Worm (Caenorhabditis elegans) whole organism, L1 larva: ENCODE results near the gene F35A5.2.

ENCODE experiments used
- C16A3.4 ChIP-seq: fragments of 150-350 bp; optimal IDR thresholded peaks from 2 replicates; lab custom pipeline; 2014; ENCODE audit warnings: missing biosample characterization, missing genetic modification characterization
- C34B4.2 ChIP-seq: sonication (generic microtip); optimal IDR thresholded peaks from 2 replicates; lab custom pipeline; 2017; ENCODE audit warnings: mild to moderate bottlenecking, missing genetic modification characterization, missing compliant biosample characterization
- F16B12.6 ChIP-seq: fragments of 150-350 bp; optimal IDR thresholded peaks from 2 replicates; lab custom pipeline; 2014; ENCODE audit warnings: missing biosample characterization, missing genetic modification characterization
- ceh-63 ChIP-seq: fragments of 200-800 bp; sonication (Bioruptor generic); optimal IDR thresholded peaks from 2 replicates; lab custom pipeline; 2018; ENCODE audit warnings: mild to moderate bottlenecking, missing genetic modification characterization, missing compliant biosample characterization
- ceh-8 ChIP-seq: fragments of 200-800 bp; sonication (Bioruptor generic); optimal IDR thresholded peaks from 2 replicates; lab custom pipeline; 2018; ENCODE audit warnings: mild to moderate bottlenecking, missing genetic modification characterization, moderate library complexity, missing compliant biosample characterization
- ceh-82 ChIP-seq, 3 experiments: fragments of 150-350 bp in 1 of 3; sonication (generic microtip) in 2 of 3; optimal IDR thresholded peaks; 2 replicates each; lab custom pipeline; 2014 to 2017; ENCODE audit warnings: missing biosample characterization in 3 of 3, missing genetic modification characterization in 3 of 3
- ceh-88 ChIP-seq: fragments of 200-800 bp; sonication (Bioruptor generic); IDR thresholded peaks from 2 replicates; pipeline ENCODE4 v1.3.6; 2022; ENCODE audit warnings: missing genetic modification characterization, missing compliant biosample characterization
- ceh-90 ChIP-seq: sonication (generic microtip); optimal IDR thresholded peaks from 2 replicates; lab custom pipeline; 2016; ENCODE audit warnings: missing genetic modification characterization, missing compliant biosample characterization
- ces-1 ChIP-seq: fragments of 150-350 bp; optimal IDR thresholded peaks from 2 replicates; lab custom pipeline; 2014; ENCODE audit warnings: missing biosample characterization, missing genetic modification reagents, missing genetic modification characterization
- efl-1 ChIP-seq, 4 experiments: fragments of 150-350 bp; optimal IDR thresholded peaks in 3 of 4; peaks in 1 of 4; 1 replicate in 1 of 4; 2 replicates in 3 of 4; lab custom pipeline; 2014; ENCODE audit warnings: missing biosample characterization in 2 of 4, missing genetic modification characterization in 2 of 4, missing genetic modification reagents in 2 of 4
- efl-3 ChIP-seq: fragments of 200-800 bp; sonication (Bioruptor generic); optimal IDR thresholded peaks from 2 replicates; lab custom pipeline; 2018; ENCODE audit warnings: mild to moderate bottlenecking, missing genetic modification characterization, missing compliant biosample characterization
- egl-13 ChIP-seq: sonication (generic microtip); optimal IDR thresholded peaks from 2 replicates; lab custom pipeline; 2016; ENCODE audit warnings: missing genotype, missing genetic modification reagents, missing genetic modification characterization, missing compliant biosample characterization
- elt-3 ChIP-seq, 6 experiments: fragments of 150-350 bp in 1 of 6; sonication (generic microtip); optimal IDR thresholded peaks; 2 replicates each; lab custom pipeline; 2017 to 2018; ENCODE audit warnings: missing biosample characterization in 6 of 6, missing genetic modification characterization in 6 of 6, inconsistent platforms in 1 of 6
- hpl-2 ChIP-seq: fragments of 150-350 bp; optimal IDR thresholded peaks from 2 replicates; lab custom pipeline; 2014; ENCODE audit warnings: missing biosample characterization, missing genetic modification reagents, missing genetic modification characterization
- irx-1 ChIP-seq: sonication (generic microtip); optimal IDR thresholded peaks from 2 replicates; lab custom pipeline; 2016; ENCODE audit warnings: missing genetic modification characterization, missing compliant biosample characterization
- isw-1 ChIP-seq: fragments of 200-800 bp; sonication (Bioruptor generic); IDR thresholded peaks from 2 replicates; pipeline ENCODE4 v1.3.6; 2022; ENCODE audit warnings: missing genetic modification characterization, missing compliant biosample characterization
- lin-14 ChIP-seq: fragments of 200-800 bp; sonication (Bioruptor generic); optimal IDR thresholded peaks from 2 replicates; lab custom pipeline; 2018; ENCODE audit warnings: mild to moderate bottlenecking, missing genetic modification characterization, moderate library complexity, missing compliant biosample characterization
- lin-15B ChIP-seq: fragments of 150-350 bp; sonication (generic microtip); optimal IDR thresholded peaks from 3 replicates; lab custom pipeline; 2014; ENCODE audit warnings: missing biosample characterization, missing genetic modification characterization
- lin-35 ChIP-seq, 2 experiments: fragments of 150-350 bp; optimal IDR thresholded peaks; 2 replicates each; lab custom pipeline; 2014; ENCODE audit warnings: missing biosample characterization in 2 of 2, missing genetic modification characterization in 2 of 2, missing genetic modification reagents in 2 of 2
- lir-3 ChIP-seq: sonication (generic microtip); optimal IDR thresholded peaks from 2 replicates; lab custom pipeline; 2016; ENCODE audit warnings: mild to moderate bottlenecking, missing genetic modification characterization, moderate library complexity, missing compliant biosample characterization; ENCODE audit not compliant: poor library complexity
- lsy-2 ChIP-seq, 2 experiments: fragments of 150-350 bp; optimal IDR thresholded peaks; 2 replicates each; lab custom pipeline; 2014; ENCODE audit warnings: missing biosample characterization in 2 of 2, missing genetic modification characterization in 2 of 2
- mab-9 ChIP-seq: fragments of 200-800 bp; sonication (Bioruptor generic); IDR thresholded peaks from 2 replicates; pipeline ENCODE4 v1.3.6; 2022; ENCODE audit warnings: missing genetic modification reagents, missing genetic modification characterization, missing compliant biosample characterization
- mef-2 ChIP-seq: fragments of 150-350 bp; optimal IDR thresholded peaks from 2 replicates; lab custom pipeline; 2014; ENCODE audit warnings: missing biosample characterization, missing genetic modification characterization
- nhr-71 ChIP-seq: sonication (generic microtip); optimal IDR thresholded peaks from 2 replicates; lab custom pipeline; 2016; ENCODE audit warnings: mild to moderate bottlenecking, missing genetic modification characterization, moderate library complexity, missing compliant biosample characterization
- nhr-77 ChIP-seq: fragments of 150-350 bp; optimal IDR thresholded peaks from 2 replicates; lab custom pipeline; 2014; ENCODE audit warnings: missing biosample characterization, missing genetic modification characterization
- nhr-84 ChIP-seq: sonication (generic microtip); optimal IDR thresholded peaks from 2 replicates; lab custom pipeline; 2017; ENCODE audit warnings: missing biosample characterization, missing genetic modification characterization
- nhr-85 ChIP-seq: sonication (generic microtip); peaks from one replicate; lab custom pipeline; 2016; ENCODE audit warnings: missing genetic modification characterization, inconsistent platforms, missing compliant biosample characterization
- nhr-90 ChIP-seq: sonication (generic microtip); optimal IDR thresholded peaks from 2 replicates; lab custom pipeline; 2016; ENCODE audit warnings: mild to moderate bottlenecking, missing genetic modification characterization, missing compliant biosample characterization; ENCODE audit not compliant: poor library complexity
- pax-3 ChIP-seq: fragments of 200-800 bp; sonication (Bioruptor generic); optimal IDR thresholded peaks from 2 replicates; lab custom pipeline; 2018; ENCODE audit warnings: mild to moderate bottlenecking, missing genetic modification characterization, moderate library complexity, missing compliant biosample characterization
- snu-23 ChIP-seq: sonication (generic microtip); optimal IDR thresholded peaks from 2 replicates; lab custom pipeline; 2016; ENCODE audit warnings: missing genetic modification characterization, missing compliant biosample characterization
- sox-4 ChIP-seq: sonication (generic microtip); optimal IDR thresholded peaks from 2 replicates; lab custom pipeline; 2016; ENCODE audit warnings: missing genetic modification characterization, missing compliant biosample characterization
- tbx-2 ChIP-seq: sonication (generic microtip); optimal IDR thresholded peaks from 2 replicates; lab custom pipeline; 2016; ENCODE audit warnings: missing genetic modification characterization, missing compliant biosample characterization
- tlp-1 ChIP-seq: fragments of 150-350 bp; optimal IDR thresholded peaks from 2 replicates; lab custom pipeline; 2014; ENCODE audit warnings: missing biosample characterization, missing genetic modification characterization
- unc-30 ChIP-seq: sonication (generic microtip); optimal IDR thresholded peaks from 2 replicates; lab custom pipeline; 2017; ENCODE audit warnings: missing biosample characterization, missing genetic modification characterization
- unc-62 ChIP-seq: fragments of 150-350 bp; optimal IDR thresholded peaks from 2 replicates; lab custom pipeline; 2014; ENCODE audit warnings: missing biosample characterization, missing genetic modification reagents, missing genetic modification characterization
- zag-1 ChIP-seq: fragments of 150-350 bp; optimal IDR thresholded peaks from 2 replicates; lab custom pipeline; 2014; ENCODE audit warnings: missing biosample characterization, missing genetic modification characterization
- zip-4 ChIP-seq: fragments of 200-800 bp; sonication (Bioruptor generic); optimal IDR thresholded peaks from 2 replicates; lab custom pipeline; 2018; ENCODE audit warnings: mild to moderate bottlenecking, missing genetic modification characterization, moderate library complexity, missing compliant biosample characterization

F35A5.2 gene

ce11 chrX:3791098-3791497 lies 13.8 kb upstream of the F35A5.2 start:
- TF ChIP-seq efl-1 (optimal IDR thresholded peaks at IDR 0.05; lab: Kevin White, UChicago) = no peak
- peak in 1 of 2 experiments; percentile 71 for TF ChIP-seq efl-1 (GFP tag; optimal IDR thresholded peaks at IDR 0.05 in 1 of 2; lab: Kevin White, UChicago)
- TF ChIP-seq hpl-2 (GFP tag; lab: Kevin White, UChicago) = no peak
- TF ChIP-seq, all 84 proteins: peak for 1

DNA sequence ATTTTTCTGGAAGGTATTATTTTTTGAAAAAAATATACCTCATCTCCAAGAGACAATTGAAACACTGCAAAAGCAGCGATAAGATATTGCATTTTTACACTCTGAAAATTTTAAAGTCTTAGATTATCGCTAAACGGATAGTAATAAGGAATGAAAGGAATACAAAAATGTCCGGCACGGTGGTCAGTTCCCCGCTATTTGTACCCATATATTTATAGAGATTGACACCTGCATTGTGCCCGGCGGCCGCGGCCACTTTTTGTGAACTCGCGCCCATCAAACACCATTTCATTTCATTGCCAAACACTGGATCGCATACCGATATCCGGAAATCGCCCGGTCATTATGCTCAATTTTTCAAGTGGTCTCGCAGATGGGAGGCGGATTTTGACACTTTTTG lies 12.2 kb upstream of the F35A5.2 start, which contains the start of gene idpp-5:
Gene idpp-5, minus strand, starts transcription at position 101 of the 400 bp plus-strand sequence.
- TF ChIP-seq C34B4.2 = no peak
- no peak for TF ChIP-seq irx-1 (tag; lab: Kevin White, UChicago)
- no peak for TF ChIP-seq ceh-90 (tag; lab: Kevin White, UChicago)
- TF ChIP-seq nhr-71 = no peak
- TF ChIP-seq efl-3 (GFP tag; lab: Kevin White, UChicago) = no peak
- TF ChIP-seq tlp-1 (tag; lab: Kevin White, UChicago) = no peak
- TF ChIP-seq ceh-8 (GFP tag; lab: Kevin White, UChicago) = no peak
- no peak for TF ChIP-seq ceh-88 (GFP tag; lab: Robert Waterston, UW)
- no peak for TF ChIP-seq isw-1 (GFP tag; lab: Robert Waterston, UW)
- no peak for TF ChIP-seq nhr-90
- no peak for TF ChIP-seq egl-13 (tag; lab: Kevin White, UChicago)
- TF ChIP-seq mef-2 (tag; lab: Kevin White, UChicago) = no peak
- no peak for TF ChIP-seq hpl-2 (GFP tag; lab: Kevin White, UChicago)
- TF ChIP-seq zag-1 (tag; lab: Kevin White, UChicago) = no peak
- TF ChIP-seq, all 84 proteins: peak for 0

DNA sequence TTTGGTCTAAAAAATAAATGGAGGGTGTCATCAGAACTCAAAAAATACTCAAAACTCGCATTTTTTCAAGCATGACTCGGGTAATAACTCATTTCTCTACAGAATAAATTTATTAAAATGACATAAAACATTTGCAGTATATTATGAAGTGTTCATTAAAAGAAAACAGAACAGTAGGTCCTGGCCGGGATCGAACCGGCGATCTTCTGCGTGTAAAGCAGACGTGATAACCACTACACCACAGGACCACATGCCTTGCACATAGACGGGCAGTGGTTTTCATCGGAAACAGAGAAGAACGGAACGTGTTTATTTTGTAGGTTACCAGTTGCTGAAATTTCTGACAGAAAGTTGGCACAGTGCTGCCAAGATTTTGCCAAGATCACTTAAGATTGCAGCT lies 11.5 kb upstream of the F35A5.2 start:
- TF ChIP-seq lin-14 (peak; percentile 2), lin-35 (GFP tag; optimal IDR thresholded peaks at IDR 0.05; lab: Kevin White, UChicago) (peak in 1 of 2 experiments; percentile 5), snu-23 (GFP tag; lab: Kevin White, UChicago) (peak; percentile 35), unc-30 (tag; lab: Kevin White, UChicago) (no peak)

DNA sequence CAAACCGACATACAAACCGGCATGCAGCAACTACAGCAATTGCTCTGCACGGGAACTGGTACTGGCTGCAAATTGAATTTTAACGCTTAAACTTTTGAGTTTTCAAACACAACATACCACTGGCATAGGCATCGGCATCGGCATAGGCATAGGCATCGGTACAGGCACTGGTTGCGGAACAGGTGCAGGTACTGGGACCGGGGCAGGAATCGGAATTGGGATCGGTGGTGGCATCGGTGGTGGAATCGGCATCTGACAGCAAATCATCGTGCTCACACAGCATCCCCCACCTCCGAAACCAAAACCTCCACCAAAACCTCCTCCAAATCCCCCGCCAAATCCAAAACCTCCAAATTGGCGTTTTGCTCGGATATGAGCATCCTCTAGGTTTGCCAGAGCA lies 10.8 kb upstream of the F35A5.2 start:
- TF ChIP-seq tlp-1 (tag; lab: Kevin White, UChicago) (no peak), nhr-85 (tag; lab: Kevin White, UChicago) (peak; percentile 1)

ce11 chrX:3795642-3796041 lies 9.3 kb upstream of the F35A5.2 start, which contains the start of gene F35A5.5:
TSS of gene F35A5.5 (minus strand) at chrX:3795742.
- TF ChIP-seq hpl-2 (GFP tag; lab: Kevin White, UChicago) (no peak), ceh-82 (tag; optimal IDR thresholded peaks at IDR 0.05; lab: Kevin White, UChicago) (no peak), lir-3 (no peak), tbx-2 (no peak), pax-3 (no peak), sox-4 (tag; lab: Kevin White, UChicago) (no peak), lsy-2 (tag; optimal IDR thresholded peaks at IDR 0.05; lab: Kevin White, UChicago) (no peak), zip-4 (GFP tag; lab: Kevin White, UChicago) (no peak), nhr-84 (no peak), F16B12.6 (tag; lab: Kevin White, UChicago) (no peak), mab-9 (no peak), C16A3.4 (tag; lab: Kevin White, UChicago) (no peak)
- TF ChIP-seq, all 84 proteins: peak for 0

ce11 chrX:3797882-3798281 lies 7.1 kb upstream of the F35A5.2 start, which contains the start of gene abu-10:
TSS of gene abu-10 (plus strand) at chrX:3798182.
- no peak for TF ChIP-seq unc-62
- no peak for TF ChIP-seq nhr-77 (tag; lab: Kevin White, UChicago)
- TF ChIP-seq lin-15B = no peak
- TF ChIP-seq ceh-63 = no peak
- TF ChIP-seq ces-1 (GFP tag; lab: Kevin White, UChicago) = no peak
- TF ChIP-seq elt-3 (tag; optimal IDR thresholded peaks at IDR 0.05; lab: Kevin White, UChicago) = no peak
- TF ChIP-seq nhr-84 = no peak
